Worm (Caenorhabditis elegans) whole organism, dauer: Measurements from ENCODE around the gene T05G5.4.

ENCODE experiments used
- unc-62 ChIP-seq: sonication (generic microtip); optimal IDR thresholded peaks from 2 replicates; lab custom pipeline; 2017; ENCODE audit warnings: missing biosample characterization, missing genetic modification reagents, missing genetic modification characterization

The T05G5.4 gene

DNA sequence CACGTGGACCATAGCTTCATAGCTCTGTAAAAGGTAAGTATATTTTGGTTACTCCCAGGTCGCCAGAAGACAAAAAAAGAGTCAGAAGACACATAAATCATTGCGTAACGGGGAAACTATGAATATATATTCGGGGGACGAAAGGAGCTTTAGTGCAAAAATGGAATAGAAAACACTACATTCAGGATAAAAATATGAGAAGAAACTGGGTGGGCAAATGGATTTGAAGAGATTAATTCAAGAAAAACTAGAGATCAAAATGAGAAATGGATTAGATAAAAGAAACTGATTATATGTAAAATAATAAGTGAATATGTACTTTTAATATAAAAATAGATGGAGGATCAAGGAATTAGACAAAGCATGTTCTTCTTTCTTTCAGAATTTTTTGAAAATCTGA, 21.3 kb upstream of the T05G5.4 start, which contains the start of gene C07A9.12:
Gene C07A9.12, minus strand, starts transcription at position 101 of the 400 bp plus-strand sequence.
- TF ChIP-seq unc-62 (GFP tag; lab: Kevin White, UChicago): no peak

DNA sequence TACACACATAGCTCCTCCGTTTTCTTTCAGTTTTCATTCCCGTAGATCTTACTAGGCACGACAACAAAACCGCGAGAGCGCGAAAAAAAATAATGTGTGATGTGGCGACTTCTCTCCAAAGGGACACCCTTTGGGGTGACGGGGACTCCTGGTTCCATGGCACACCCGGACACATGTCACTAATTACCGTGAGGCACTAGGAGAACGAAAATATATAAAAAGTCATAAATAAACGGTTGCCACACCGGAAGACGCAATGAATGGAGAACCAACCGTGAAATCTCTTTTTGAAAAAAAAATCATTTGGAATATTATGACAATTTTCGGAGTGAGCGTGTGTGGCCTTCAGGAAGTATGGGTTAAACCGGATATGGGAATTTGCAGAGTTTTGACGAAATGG, 18.3 kb upstream of the T05G5.4 start:
- TF ChIP-seq unc-62 (GFP tag; lab: Kevin White, UChicago): no peak

DNA sequence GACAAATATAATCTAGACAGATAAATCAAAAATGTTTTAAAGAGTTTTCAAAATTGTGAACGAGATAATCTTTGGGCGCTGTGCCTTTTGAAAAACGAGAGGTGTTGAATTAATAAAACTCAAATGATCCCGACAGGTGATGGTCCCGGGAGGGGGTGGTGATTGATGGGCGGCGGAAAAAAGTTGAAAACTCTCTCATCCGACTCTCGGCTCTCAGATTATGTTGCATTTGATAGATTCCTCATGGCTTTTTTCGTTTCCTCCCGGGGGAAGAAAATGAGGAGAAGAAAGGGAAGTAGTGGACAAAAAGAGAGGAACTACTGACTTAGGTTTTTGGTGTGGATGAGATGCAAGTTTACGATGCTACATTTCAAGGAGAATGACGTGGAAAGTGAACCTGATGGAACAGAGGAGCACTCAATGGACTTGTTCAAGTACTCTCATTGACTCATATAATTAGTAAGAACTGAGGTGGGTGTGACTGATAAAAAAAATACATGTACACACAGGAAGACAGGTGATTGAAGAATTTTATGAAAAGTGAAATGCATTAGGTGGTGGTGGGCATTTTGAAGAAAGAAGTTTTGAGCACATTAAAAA, 17.3 kb upstream of the T05G5.4 start:
- no peak for TF ChIP-seq unc-62 (GFP tag; lab: Kevin White, UChicago)

DNA sequence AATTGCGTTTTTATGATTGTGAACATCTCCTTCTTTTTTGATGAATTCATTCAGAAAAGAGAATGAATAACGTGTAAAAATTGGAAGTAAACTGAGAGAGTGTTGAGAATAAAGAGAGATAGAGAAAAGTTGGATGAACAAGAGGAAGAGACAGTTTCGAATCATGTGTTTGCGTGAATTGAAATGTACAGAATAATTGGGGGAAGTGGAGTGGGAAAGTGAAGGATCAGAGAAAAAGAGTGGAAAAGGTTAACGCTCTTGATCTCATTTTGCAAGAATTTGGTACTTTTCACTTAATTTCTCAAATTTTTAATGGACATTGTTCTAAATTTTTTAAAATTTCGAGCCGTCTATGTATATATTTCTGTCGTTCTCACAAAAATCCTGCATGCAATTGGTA, 15.4 kb upstream of the T05G5.4 start:
- TF ChIP-seq unc-62 (GFP tag; lab: Kevin White, UChicago): no peak

DNA sequence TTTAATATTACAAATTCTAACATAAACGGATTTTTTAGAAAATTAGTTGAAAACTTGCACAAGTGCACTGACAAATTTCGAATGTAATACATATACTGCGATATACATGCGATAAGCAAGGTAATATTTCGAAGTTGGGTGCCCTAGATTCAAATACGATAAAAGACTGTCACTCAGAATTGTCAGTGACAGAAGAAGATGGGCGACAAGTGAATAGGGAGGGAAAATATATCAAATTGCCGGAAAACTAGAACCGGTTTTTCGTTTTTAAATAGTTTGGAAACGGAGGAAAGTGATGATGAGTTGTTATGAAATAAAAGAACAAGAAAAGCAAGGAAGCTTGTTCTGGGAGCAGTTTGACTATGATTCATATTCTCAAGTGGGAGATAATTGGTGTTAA, 14.7 kb upstream of the T05G5.4 start:
- no peak for TF ChIP-seq unc-62 (GFP tag; lab: Kevin White, UChicago)

DNA sequence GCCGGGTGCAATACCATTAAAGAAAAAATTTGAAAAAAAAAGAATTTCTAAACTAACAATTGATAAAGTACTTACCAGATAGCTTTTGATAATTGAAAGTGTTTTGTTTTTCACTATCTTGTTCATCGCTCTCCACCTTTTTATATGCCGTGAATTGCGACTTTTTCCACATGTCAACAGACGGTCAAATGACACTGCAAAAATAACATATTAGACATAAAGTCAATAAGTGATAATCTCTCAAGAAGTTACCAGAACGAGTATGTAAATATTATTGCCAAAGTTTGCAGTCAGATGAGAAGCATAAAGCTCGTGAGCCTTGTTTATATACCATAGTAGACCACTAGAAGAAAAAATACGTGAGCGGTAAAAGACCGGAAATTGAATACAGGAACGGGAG, 12.9 kb upstream of the T05G5.4 start, which contains the start of gene dao-6:
Gene dao-6, minus strand, starts transcription at position 345 of the 400 bp plus-strand sequence.
- TF ChIP-seq unc-62 (GFP tag; lab: Kevin White, UChicago): no peak

DNA sequence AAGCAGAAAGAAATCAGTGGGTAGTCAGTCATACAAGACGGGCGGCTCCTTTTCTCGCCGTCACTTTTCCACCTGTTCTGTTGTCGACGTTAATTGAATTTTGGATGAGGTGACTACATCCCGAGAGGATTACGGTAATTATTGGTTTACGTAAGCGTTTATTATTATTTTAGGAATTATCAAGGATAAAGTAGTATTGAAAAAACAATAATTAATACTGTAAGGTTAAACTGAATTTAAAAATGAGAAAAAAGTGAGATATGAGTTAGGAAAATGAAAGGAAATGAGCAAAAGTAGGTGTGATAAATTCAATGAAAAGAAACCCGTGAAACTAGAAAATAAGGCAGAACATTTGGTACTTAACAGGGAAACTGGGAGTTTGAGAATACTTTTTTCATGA, 9.8 kb upstream of the T05G5.4 start, which contains the start of gene hlh-4:
Gene hlh-4, minus strand, starts transcription at position 101 of the 400 bp plus-strand sequence.
- no peak for TF ChIP-seq unc-62 (GFP tag; lab: Kevin White, UChicago)

DNA sequence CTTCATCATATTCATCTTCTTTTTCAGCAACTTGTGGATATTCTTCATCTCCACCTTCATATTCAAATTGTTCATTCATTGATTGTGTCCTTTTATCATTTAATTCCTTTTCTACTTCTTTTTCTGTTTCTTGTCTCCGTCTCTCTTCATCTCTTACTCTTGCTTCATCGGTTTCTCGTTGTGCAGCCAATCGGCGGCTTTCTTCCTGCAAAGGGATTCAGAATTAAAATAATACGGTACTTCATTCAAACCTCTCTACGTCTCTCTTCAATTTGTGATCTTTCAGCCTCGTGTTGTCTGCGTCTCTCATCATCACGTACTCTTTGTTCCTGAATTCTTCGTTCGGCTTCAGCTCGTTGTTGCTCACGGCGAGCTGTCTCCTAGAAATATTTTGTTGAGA, 8.1 kb upstream of the T05G5.4 start:
- no peak for TF ChIP-seq unc-62 (GFP tag; lab: Kevin White, UChicago)

DNA sequence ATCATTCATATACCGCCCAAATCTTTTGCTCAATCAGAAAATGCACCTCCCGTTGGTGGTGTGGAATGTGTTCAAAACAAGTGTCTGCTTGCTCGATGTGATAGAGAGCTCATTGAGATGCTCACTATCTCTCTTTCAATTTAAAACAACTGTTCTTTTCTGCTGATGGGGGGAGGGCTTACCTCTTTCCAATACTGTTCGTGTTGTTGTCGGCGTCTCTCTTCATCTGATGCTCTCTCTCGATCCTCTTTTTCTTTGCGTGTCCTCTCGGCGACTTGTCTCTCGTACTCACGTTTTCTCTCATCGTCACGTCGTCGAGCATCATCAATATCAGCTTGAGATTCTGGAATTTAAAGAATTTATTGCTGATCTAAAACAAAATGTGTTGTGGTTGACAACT, 6.7 kb upstream of the T05G5.4 start:
- TF ChIP-seq unc-62 (GFP tag; lab: Kevin White, UChicago): no peak

DNA sequence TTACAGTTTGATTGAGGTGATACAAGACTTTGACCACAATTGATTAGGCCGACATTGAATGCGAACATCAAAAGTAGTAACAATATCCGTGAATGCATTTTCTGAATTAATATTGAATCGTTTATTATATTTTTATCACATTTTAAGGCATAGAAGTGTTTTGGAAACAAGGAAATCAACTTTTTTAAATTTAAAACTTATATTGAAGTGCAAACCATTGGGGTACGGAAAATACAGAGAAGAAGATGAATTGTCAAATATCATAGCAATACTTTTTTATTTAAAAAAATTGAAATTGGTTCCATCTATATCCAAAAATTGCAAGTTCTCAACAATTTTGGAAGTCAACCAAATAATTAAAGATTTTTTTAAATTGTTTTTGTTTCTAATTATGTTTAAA, 5.5 kb upstream of the T05G5.4 start, which contains the start of gene T05G5.1:
Gene T05G5.1, minus strand, starts transcription at position 101 of the 400 bp plus-strand sequence.
- TF ChIP-seq unc-62 (GFP tag; lab: Kevin White, UChicago): no peak

DNA sequence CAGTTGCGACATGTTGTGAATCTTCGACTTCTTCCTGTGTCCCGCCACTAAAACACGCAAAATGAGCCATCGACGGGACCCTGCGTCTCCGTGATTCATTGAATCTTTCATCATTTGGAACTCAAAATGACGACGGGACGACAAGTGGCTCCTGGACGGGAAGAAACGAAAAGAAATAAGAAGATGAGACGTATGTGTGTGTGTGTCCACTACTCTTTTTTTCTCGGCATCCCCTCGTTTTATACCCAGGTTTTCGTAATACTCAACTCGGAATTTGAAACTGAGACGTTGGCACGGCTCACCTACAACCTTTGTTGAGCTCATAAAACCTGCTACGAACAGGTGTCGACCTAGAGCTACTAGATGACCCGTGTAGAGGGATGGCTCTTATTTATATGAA, 4.2 kb upstream of the T05G5.4 start:
- TF ChIP-seq unc-62 (GFP tag; lab: Kevin White, UChicago): no peak

DNA sequence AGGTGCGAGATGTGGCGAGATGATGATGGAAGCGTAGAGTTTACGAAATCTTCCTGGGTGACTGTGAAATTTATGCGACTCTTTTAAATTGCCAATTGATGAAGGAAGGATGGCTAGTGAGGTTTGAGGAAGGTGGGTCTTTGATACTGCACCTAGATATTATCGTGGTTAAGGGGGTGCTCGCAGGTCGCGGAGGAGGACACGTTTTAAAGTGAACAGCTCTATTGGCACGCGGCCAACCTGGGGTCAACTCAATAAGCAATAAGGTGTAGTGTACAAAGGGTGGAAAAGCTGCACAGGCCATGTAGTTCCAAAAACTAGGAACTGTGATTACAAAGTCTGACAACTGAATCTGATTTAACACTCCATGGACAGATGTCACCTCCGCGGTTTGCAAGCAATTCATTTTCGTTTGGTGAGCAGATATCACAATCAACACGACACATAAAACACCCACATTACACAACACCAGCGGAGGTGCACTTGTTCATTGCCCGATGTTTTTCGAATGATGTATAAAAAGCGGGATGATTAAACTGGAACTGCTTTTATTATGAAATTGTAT, 3.3 kb upstream of the T05G5.4 start:
- no peak for TF ChIP-seq unc-62 (GFP tag; lab: Kevin White, UChicago)

DNA sequence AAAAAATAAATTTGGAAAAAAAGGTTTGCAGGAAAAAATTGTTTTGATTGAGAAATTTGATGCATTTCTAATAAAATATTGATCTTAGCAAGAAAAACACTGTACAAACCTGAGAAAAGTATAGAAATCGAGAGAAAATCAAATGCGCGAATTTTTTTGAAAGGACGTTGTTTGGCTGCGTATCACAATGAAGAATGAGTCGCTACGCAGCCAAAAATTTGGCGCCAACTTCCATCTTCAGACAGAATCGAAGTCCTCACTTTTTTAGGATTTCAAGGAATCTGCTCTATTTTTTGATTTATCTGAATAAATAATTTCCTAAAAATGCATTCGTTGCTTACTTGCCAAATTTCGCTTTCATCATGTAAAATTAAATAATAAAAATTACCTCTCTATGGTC, 2.1 kb upstream of the T05G5.4 start:
- TF ChIP-seq unc-62 (GFP tag; lab: Kevin White, UChicago): no peak

DNA sequence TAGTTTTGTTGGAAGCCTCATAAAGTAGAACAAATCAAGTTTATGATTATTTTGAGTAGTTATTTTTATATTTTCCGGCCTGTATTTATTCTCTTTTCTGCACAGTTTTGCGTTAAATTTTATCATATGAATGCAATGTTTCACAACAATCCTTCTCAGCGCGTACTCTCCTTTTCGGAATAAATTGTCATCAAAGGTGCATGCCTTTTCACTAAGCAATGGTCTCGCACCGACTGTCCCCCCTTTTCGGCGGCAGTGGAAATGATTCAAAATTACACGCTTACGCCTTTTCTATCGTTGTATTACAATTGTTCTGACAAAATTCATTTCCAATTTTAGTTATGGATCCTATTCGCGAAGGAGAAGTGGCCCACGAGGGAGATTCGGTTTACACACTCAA, 1.6 kb upstream of the T05G5.4 start, which contains the start of the genes iff-1 and cdk-1:
Gene iff-1, minus strand, starts transcription at position 61 of the 400 bp plus-strand sequence.
Gene cdk-1, plus strand, starts transcription at position 340 of the 400 bp plus-strand sequence.
- no peak for TF ChIP-seq unc-62 (GFP tag; lab: Kevin White, UChicago)

DNA sequence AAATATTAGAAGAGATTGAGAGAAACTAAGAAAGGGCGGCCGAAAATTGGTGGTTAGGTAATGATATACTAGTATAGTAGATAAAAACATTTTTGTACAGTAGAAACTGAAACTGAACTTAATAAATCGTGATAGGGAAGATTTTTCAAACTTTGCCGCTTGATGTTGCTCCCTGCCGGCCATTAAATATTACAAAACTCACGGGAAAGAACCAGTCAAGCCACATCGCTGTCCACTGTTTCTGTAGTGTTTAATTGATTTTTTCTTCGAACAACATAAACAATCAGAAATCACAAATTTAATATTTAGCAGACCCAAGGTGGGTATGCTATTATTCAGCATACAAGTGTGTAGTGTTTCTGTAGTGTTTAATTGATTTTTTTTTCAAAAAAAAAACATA, 2.3 kb downstream of the T05G5.4 start, which contains the start of gene T05G5.5:
Gene T05G5.5, minus strand, starts transcription at position 359 of the 400 bp plus-strand sequence.
- no peak for TF ChIP-seq unc-62 (GFP tag; lab: Kevin White, UChicago)

DNA sequence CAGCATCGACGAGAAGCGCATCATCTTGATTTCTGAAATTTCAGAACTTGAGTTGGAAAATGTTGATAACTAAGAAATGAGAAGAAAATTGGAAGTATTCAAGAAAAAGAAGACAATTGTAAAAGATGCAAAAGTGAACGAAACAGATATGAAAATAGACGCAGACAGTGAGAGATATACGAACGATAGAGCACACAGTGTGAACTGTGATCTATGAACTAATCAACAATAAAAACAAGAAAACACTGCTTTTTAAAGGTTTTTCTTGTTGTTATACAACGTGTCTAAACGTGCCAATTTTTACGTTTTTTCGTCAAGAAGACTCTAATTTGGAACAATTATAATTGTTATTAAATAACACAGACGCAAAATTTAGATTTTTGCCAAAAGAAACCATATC, 4.1 kb downstream of the T05G5.4 start, which contains the start of gene ech-6:
Gene ech-6, minus strand, starts transcription at position 32 of the 400 bp plus-strand sequence.
- TF ChIP-seq unc-62 (GFP tag; lab: Kevin White, UChicago): no peak

DNA sequence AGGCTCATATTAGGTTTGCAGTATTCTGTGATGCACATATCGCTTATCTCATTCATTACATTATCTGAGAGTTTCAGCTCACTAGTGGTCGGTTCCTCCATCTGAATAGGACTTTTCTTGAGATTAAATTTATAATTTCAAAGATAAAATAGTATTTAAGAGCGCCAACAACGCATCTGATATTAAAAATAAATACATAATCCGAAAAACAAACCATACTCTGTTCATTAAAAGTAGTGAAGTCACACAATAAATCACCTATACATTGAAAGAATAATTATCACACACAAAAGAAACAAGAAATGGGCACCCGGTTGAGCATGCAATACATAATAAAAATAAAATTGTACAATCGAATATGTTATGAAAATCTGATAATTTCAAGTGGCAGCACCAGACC, 8.7 kb downstream of the T05G5.4 start, which contains the start of gene vps-53:
Gene vps-53, minus strand, starts transcription at position 101 of the 400 bp plus-strand sequence.
- no peak for TF ChIP-seq unc-62 (GFP tag; lab: Kevin White, UChicago)
